Worm (Caenorhabditis elegans) whole organism, L4 larva: ENCODE data around the gene ucr-2.1.

ENCODE experiments used
- F26F4.8 ChIP-seq: fragments of 200-800 bp; sonication (Bioruptor generic); conservative IDR thresholded peaks from 2 replicates; pipeline ENCODE4 v1.3.6; 2022; ENCODE audit warnings: missing genetic modification characterization, missing compliant biosample characterization
- ceh-82 ChIP-seq: sonication (generic microtip); optimal IDR thresholded peaks from 2 replicates; lab custom pipeline; 2017; ENCODE audit warnings: missing biosample characterization, missing genetic modification characterization
- egl-43 ChIP-seq: fragments of 200-800 bp; sonication (Bioruptor generic); IDR thresholded peaks from 2 replicates; pipeline ENCODE4 v1.3.6; 2022; ENCODE audit warnings: missing genetic modification reagents, missing genetic modification characterization, missing compliant biosample characterization
- lin-13 ChIP-seq: fragments of 150-350 bp; optimal IDR thresholded peaks from 2 replicates; lab custom pipeline; 2014; ENCODE audit warnings: missing biosample characterization, missing genetic modification reagents, missing genetic modification characterization
- lin-39 ChIP-seq: fragments of 150-350 bp; optimal IDR thresholded peaks from 2 replicates; lab custom pipeline; 2014; ENCODE audit warnings: missing biosample characterization, missing genetic modification reagents, missing genetic modification characterization
- nhr-11 ChIP-seq: fragments of 150-350 bp; optimal IDR thresholded peaks from 2 replicates; lab custom pipeline; 2014; ENCODE audit warnings: missing biosample characterization, missing genetic modification characterization
- nhr-28 ChIP-seq: fragments of 150-350 bp; optimal IDR thresholded peaks from 2 replicates; lab custom pipeline; 2014; ENCODE audit warnings: missing biosample characterization, missing genetic modification characterization
- pqm-1 ChIP-seq: sonication (generic microtip); optimal IDR thresholded peaks from 2 replicates; lab custom pipeline; 2017; ENCODE audit warnings: missing biosample characterization, missing genetic modification characterization
- snpc-4 ChIP-seq: fragments of 150-350 bp; optimal IDR thresholded peaks from 2 replicates; lab custom pipeline; 2014; ENCODE audit warnings: missing biosample characterization, missing genetic modification characterization
- tag-97 ChIP-seq: fragments of 200-800 bp; sonication (Bioruptor generic); IDR thresholded peaks from 2 replicates; pipeline ENCODE4 v1.3.6; 2022; ENCODE audit warnings: missing genetic modification characterization, missing compliant biosample characterization
- unc-39 ChIP-seq: sonication (generic microtip); optimal IDR thresholded peaks from 2 replicates; lab custom pipeline; 2017; ENCODE audit warnings: missing biosample characterization, missing genetic modification characterization
- unc-62 ChIP-seq, 3 experiments: fragments of 150-350 bp in 1 of 3; sonication (generic microtip); optimal IDR thresholded peaks in 2 of 3; peaks in 1 of 3; 1 replicate in 1 of 3; 2 replicates in 2 of 3; lab custom pipeline; 2014 to 2017; ENCODE audit warnings: missing biosample characterization in 3 of 3, missing genetic modification characterization in 3 of 3, missing genetic modification reagents in 3 of 3, missing genotype in 1 of 3
- zip-11 ChIP-seq: fragments of 200-800 bp; sonication (Bioruptor generic); IDR thresholded peaks from 2 replicates; pipeline ENCODE4 v1.3.6; 2022; ENCODE audit warnings: missing genetic modification characterization, missing compliant biosample characterization

DNA sequence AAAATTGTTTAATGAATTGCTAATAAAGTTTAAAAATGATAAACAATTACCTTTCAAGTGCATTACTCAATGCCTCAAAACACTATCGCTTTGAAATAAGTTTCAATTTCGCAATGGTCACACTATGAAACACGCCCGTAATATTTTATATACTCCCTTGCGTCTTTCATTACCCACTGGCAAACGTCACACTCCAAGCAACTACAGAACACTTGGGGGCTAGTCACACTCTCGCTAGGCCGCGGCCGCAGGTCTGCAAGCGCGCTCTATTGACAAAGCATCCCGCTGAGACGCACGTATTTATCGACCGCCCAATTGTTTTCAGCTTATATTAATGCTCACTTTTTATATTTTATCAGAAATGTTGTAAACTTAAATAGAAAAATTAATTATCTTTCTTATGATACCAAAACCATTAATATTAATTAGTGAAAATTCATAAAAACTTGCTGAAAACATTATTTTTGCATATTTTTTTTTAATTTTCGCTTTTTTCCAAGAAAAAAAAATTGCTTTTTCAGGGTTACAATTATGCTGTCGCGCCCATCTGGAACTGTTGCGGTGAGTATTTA lies at the start of gene ucr-2.1, which contains the start of gene nmat-1:
- TF ChIP-seq nhr-28 (peak; percentile 99), nhr-11 (tag; lab: Kevin White, UChicago) (peak; percentile 55), unc-62 (GFP tag; optimal IDR thresholded peaks at IDR 0.05 in 1 of 2; lab: Kevin White, UChicago) (peak in 1 of 2 experiments; percentile 31), unc-62 (tag; optimal IDR thresholded peaks at IDR 0.05; lab: Kevin White, UChicago) (no peak), unc-39 (tag; lab: Kevin White, UChicago) (no peak), pqm-1 (peak; percentile 56), ceh-82 (tag; lab: Kevin White, UChicago) (no peak), tag-97 (GFP tag; lab: Robert Waterston, UW) (no peak), lin-39 (no peak), lin-13 (peak; percentile 65), egl-43 (no peak), F26F4.8 (no peak), zip-11 (GFP tag; lab: Robert Waterston, UW) (no peak), snpc-4 (tag; lab: Kevin White, UChicago) (no peak)
